Worm (Caenorhabditis elegans) whole organism, early embryonic: ENCODE data around the gene R02E4.3.

Experiments used
- B0310.2 ChIP-seq: sonication (generic microtip); optimal IDR thresholded peaks from 2 replicates; lab custom pipeline; 2016; ENCODE audit warnings: mild to moderate bottlenecking, missing genetic modification characterization, missing compliant biosample characterization
- aly-1 ChIP-seq: sonication (generic microtip); optimal IDR thresholded peaks from 2 replicates; lab custom pipeline; 2016; ENCODE audit warnings: missing genetic modification characterization, missing compliant biosample characterization
- ama-1 ChIP-seq: fragments of 150-350 bp; optimal IDR thresholded peaks from 2 replicates; lab custom pipeline; 2014
- ets-7 ChIP-seq: sonication (generic microtip); optimal IDR thresholded peaks from 2 replicates; lab custom pipeline; 2016; ENCODE audit warnings: missing genotype, missing genetic modification characterization, missing compliant biosample characterization
- hmbx-1 ChIP-seq: sonication (generic microtip); optimal IDR thresholded peaks from 2 replicates; lab custom pipeline; 2016; ENCODE audit warnings: mild to moderate bottlenecking, missing genetic modification characterization, missing compliant biosample characterization
- hmg-4 ChIP-seq: fragments of 200-800 bp; sonication (Bioruptor generic); optimal IDR thresholded peaks from 2 replicates; lab custom pipeline; 2018; ENCODE audit warnings: mild to moderate bottlenecking, missing genetic modification characterization, missing compliant biosample characterization
- pes-1 ChIP-seq: fragments of 200-800 bp; sonication (Bioruptor generic); IDR thresholded peaks from 2 replicates; pipeline ENCODE4 v1.3.6; 2022; ENCODE audit warnings: missing genetic modification reagents, missing genetic modification characterization, missing compliant biosample characterization
- scrt-1 ChIP-seq: fragments of 200-800 bp; sonication (Bioruptor generic); IDR thresholded peaks from 2 replicates; pipeline ENCODE4 v1.3.6; 2022; ENCODE audit warnings: missing genetic modification characterization, missing compliant biosample characterization
- tbx-11 ChIP-seq: fragments of 200-800 bp; sonication (Bioruptor generic); IDR thresholded peaks from 2 replicates; pipeline ENCODE4 v1.3.6; 2022; ENCODE audit warnings: missing genetic modification characterization, missing compliant biosample characterization
- tra-4 ChIP-seq: sonication (generic microtip); optimal IDR thresholded peaks from 2 replicates; lab custom pipeline; 2017; ENCODE audit warnings: missing genetic modification characterization, missing compliant biosample characterization

ce11 chrX:4146798-4147543, 45.0 kb upstream of the R02E4.3 start:
- TF ChIP-seq ets-7 (tag; lab: Kevin White, UChicago): no peak
- TF ChIP-seq tbx-11 (GFP tag; lab: Robert Waterston, UW): no peak
- TF ChIP-seq ama-1: no peak
- no peak for TF ChIP-seq B0310.2 (tag; lab: Kevin White, UChicago)
- no peak for TF ChIP-seq hmbx-1
- no peak for TF ChIP-seq aly-1 (tag; lab: Kevin White, UChicago)
- TF ChIP-seq scrt-1: no peak
- no peak for TF ChIP-seq tra-4 (tag; lab: Kevin White, UChicago)
- no peak for TF ChIP-seq pes-1 (GFP tag; lab: Robert Waterston, UW)
- TF ChIP-seq hmg-4: no peak
